Fruit fly (Drosophila melanogaster) whole organism, embryonic: ENCODE measurements around the gene lbl.

Experiments
- Bgb ChIP-seq: fragments of 200-800 bp; sonication (Bioruptor generic); IDR thresholded peaks from 2 replicates; pipeline ENCODE4 v1.3.6; 2022; ENCODE audit warnings: missing biosample characterization, missing genetic modification characterization; ENCODE audit not compliant: partially characterized antibody
- CG10267 ChIP-seq: fragments of 200-800 bp; sonication (Bioruptor generic); optimal IDR thresholded peaks from 2 replicates; lab custom pipeline; 2018; ENCODE audit warnings: missing biosample characterization, mild to moderate bottlenecking, missing genetic modification characterization, moderate library complexity
- CG11085 ChIP-seq: fragments of 200-800 bp; sonication (Bioruptor generic); IDR thresholded peaks from 2 replicates; pipeline ENCODE4 v1.3.6; 2022; ENCODE audit warnings: missing biosample characterization, missing genetic modification characterization
- CG11560 ChIP-seq: fragments of 200-800 bp; sonication (Bioruptor generic); IDR thresholded peaks from 3 replicates; pipeline ENCODE4 v1.3.6; 2022; ENCODE audit warnings: missing biosample characterization, missing genetic modification characterization
- CG13287 ChIP-seq: fragments of 200-800 bp; sonication (Bioruptor generic); IDR thresholded peaks from 2 replicates; pipeline ENCODE4 v1.3.6; 2022; ENCODE audit warnings: missing biosample characterization, missing genetic modification characterization; ENCODE audit not compliant: partially characterized antibody
- CG14710 ChIP-seq: fragments of 200-800 bp; sonication (Bioruptor generic); optimal IDR thresholded peaks from 3 replicates; lab custom pipeline; 2019; ENCODE audit warnings: missing biosample characterization, mild to moderate bottlenecking, missing genetic modification characterization, moderate library complexity
- CG15073 ChIP-seq: fragments of 200-800 bp; sonication (Bioruptor generic); optimal IDR thresholded peaks from 2 replicates; lab custom pipeline; 2016; ENCODE audit warnings: missing biosample characterization, missing genetic modification characterization
- CG15514 ChIP-seq: fragments of 200-800 bp; sonication (Bioruptor generic); optimal IDR thresholded peaks from 3 replicates; lab custom pipeline; 2017; ENCODE audit warnings: missing biosample characterization, missing genetic modification characterization, mild to moderate bottlenecking, moderate library complexity, missing genetic modification reagents
- CG1603 ChIP-seq: fragments of 200-800 bp; sonication (Bioruptor generic); optimal IDR thresholded peaks from 2 replicates; lab custom pipeline; 2019; ENCODE audit warnings: missing biosample characterization, mild to moderate bottlenecking, missing genetic modification characterization, moderate library complexity
- CG16813 ChIP-seq: fragments of 200-800 bp; sonication (Bioruptor generic); IDR thresholded peaks from 3 replicates; pipeline ENCODE4 v1.3.6; 2022; ENCODE audit warnings: missing biosample characterization, missing genetic modification characterization; ENCODE audit not compliant: partially characterized antibody
- CG2116 ChIP-seq: fragments of 200-800 bp; sonication (Bioruptor generic); optimal IDR thresholded peaks from 3 replicates; lab custom pipeline; 2018; ENCODE audit warnings: missing biosample characterization, mild to moderate bottlenecking, missing genetic modification characterization
- CG31365 ChIP-seq: fragments of 200-800 bp; sonication (Bioruptor generic); optimal IDR thresholded peaks from 2 replicates; lab custom pipeline; 2018; ENCODE audit warnings: missing biosample characterization, mild to moderate bottlenecking, missing genetic modification characterization
- CG34224 ChIP-seq: fragments of 200-800 bp; sonication (Bioruptor generic); IDR thresholded peaks from 3 replicates; pipeline ENCODE4 v1.3.6; 2022; ENCODE audit warnings: missing biosample characterization, missing genetic modification characterization; ENCODE audit not compliant: partially characterized antibody
- CG3995 ChIP-seq: fragments of 200-800 bp; sonication (Bioruptor generic); optimal IDR thresholded peaks from 3 replicates; lab custom pipeline; 2016; ENCODE audit warnings: missing biosample characterization, missing genetic modification characterization
- CG43689 ChIP-seq: fragments of 200-800 bp; sonication (Bioruptor generic); IDR thresholded peaks from 2 replicates; pipeline ENCODE4 v1.3.6; 2022; ENCODE audit warnings: missing biosample characterization, missing genetic modification characterization
- CG5180 ChIP-seq: fragments of 200-800 bp; sonication (Bioruptor generic); optimal IDR thresholded peaks from 3 replicates; lab custom pipeline; 2017; ENCODE audit warnings: missing biosample characterization, missing genetic modification characterization, mild to moderate bottlenecking, moderate library complexity, missing genetic modification reagents
- CG8944 ChIP-seq: fragments of 200-800 bp; sonication (Bioruptor generic); optimal IDR thresholded peaks from 3 replicates; lab custom pipeline; 2016; ENCODE audit warnings: missing biosample characterization, missing genetic modification characterization
- CTCF ChIP-seq: fragments of 200-800 bp; sonication (Bioruptor generic); optimal IDR thresholded peaks from 2 replicates; lab custom pipeline; 2017; ENCODE audit warnings: missing biosample characterization, mild to moderate bottlenecking, missing genetic modification characterization, moderate library complexity
- Doc3 ChIP-seq: fragments of 200-800 bp; sonication (Bioruptor generic); IDR thresholded peaks from 3 replicates; pipeline ENCODE4 v1.3.6; 2022; ENCODE audit warnings: missing biosample characterization, missing genetic modification characterization; ENCODE audit not compliant: partially characterized antibody
- Dref ChIP-seq: fragments of 200-800 bp; sonication (Bioruptor generic); IDR thresholded peaks from 2 replicates; pipeline ENCODE4 v1.3.6; 2022; ENCODE audit warnings: missing biosample characterization, missing genetic modification characterization
- E2f2 ChIP-seq: fragments of 200-800 bp; sonication (Bioruptor generic); IDR thresholded peaks from 2 replicates; pipeline ENCODE4 v1.3.6; 2022; ENCODE audit warnings: missing biosample characterization, missing genetic modification characterization
- H15 ChIP-seq: fragments of 200-800 bp; sonication (Bioruptor generic); IDR thresholded peaks from 3 replicates; pipeline ENCODE4 v1.3.6; 2022; ENCODE audit warnings: missing biosample characterization, missing genetic modification characterization
- Lhr ChIP-seq: fragments of 200-800 bp; sonication (Bioruptor generic); optimal IDR thresholded peaks from 3 replicates; lab custom pipeline; 2017; ENCODE audit warnings: mild to moderate bottlenecking, missing biosample characterization, missing genetic modification reagents, missing genetic modification characterization
- Nf-YC ChIP-seq: fragments of 200-800 bp; optimal IDR thresholded peaks from 3 replicates; lab custom pipeline; 2019; ENCODE audit warnings: missing biosample characterization, mild to moderate bottlenecking, missing genetic modification characterization, moderate library complexity
- Opbp ChIP-seq: fragments of 200-800 bp; sonication (Bioruptor generic); IDR thresholded peaks from 3 replicates; pipeline ENCODE4 v1.3.6; 2022; ENCODE audit warnings: missing biosample characterization, missing genetic modification characterization; ENCODE audit not compliant: partially characterized antibody
- Sox100B ChIP-seq: fragments of 200-800 bp; sonication (Bioruptor generic); optimal IDR thresholded peaks from 3 replicates; lab custom pipeline; 2018; ENCODE audit warnings: missing biosample characterization, mild to moderate bottlenecking, missing genetic modification characterization
- Sry-δ ChIP-seq: fragments of 200-800 bp; sonication (Bioruptor generic); optimal IDR thresholded peaks from 2 replicates; lab custom pipeline; 2016; ENCODE audit warnings: missing biosample characterization, missing genetic modification characterization
- Stat92E ChIP-seq, 3 experiments: fragments of >200 bp in 2 of 3; fragments of 200-800 bp in 1 of 3; sonication (Bioruptor generic) in 1 of 3; optimal IDR thresholded peaks; 2 replicates each; lab custom pipeline; 2017 to 2019; ENCODE audit warnings: missing biosample characterization in 3 of 3, missing genetic modification characterization in 3 of 3, mild to moderate bottlenecking in 1 of 3, moderate library complexity in 1 of 3
- ac ChIP-seq: fragments of 200-800 bp; sonication (Bioruptor generic); optimal IDR thresholded peaks from 3 replicates; lab custom pipeline; 2017; ENCODE audit warnings: missing biosample characterization, mild to moderate bottlenecking, missing genetic modification characterization
- al ChIP-seq: fragments of 200-800 bp; sonication (Bioruptor generic); IDR thresholded peaks from 2 replicates; pipeline ENCODE4 v1.3.6; 2022; ENCODE audit warnings: missing biosample characterization, missing genetic modification characterization
- amos ChIP-seq: fragments of 200-800 bp; sonication (Bioruptor generic); IDR thresholded peaks from 2 replicates; pipeline ENCODE4 v1.3.6; 2022; ENCODE audit warnings: missing biosample characterization, missing genetic modification characterization; ENCODE audit not compliant: partially characterized antibody
- ara ChIP-seq: fragments of 200-800 bp; sonication (Bioruptor generic); IDR thresholded peaks from 2 replicates; pipeline ENCODE4 v1.3.6; 2022; ENCODE audit warnings: missing biosample characterization, missing genetic modification characterization
- bbx ChIP-seq: fragments of 200-800 bp; sonication (Bioruptor generic); IDR thresholded peaks from 2 replicates; pipeline ENCODE4 v1.3.6; 2022; ENCODE audit warnings: missing biosample characterization, missing genetic modification characterization; ENCODE audit not compliant: partially characterized antibody
- chinmo ChIP-seq: fragments of 200-800 bp; sonication (Bioruptor generic); IDR thresholded peaks from 4 replicates; pipeline ENCODE4 v1.3.6; 2022; ENCODE audit warnings: missing biosample characterization, missing genetic modification characterization; ENCODE audit not compliant: partially characterized antibody
- chm ChIP-seq: fragments of 200-800 bp; sonication (Bioruptor generic); IDR thresholded peaks from 2 replicates; pipeline ENCODE4 v1.3.6; 2022; ENCODE audit warnings: missing biosample characterization, missing genetic modification characterization
- ems ChIP-seq: fragments of 200-800 bp; sonication (Bioruptor generic); optimal IDR thresholded peaks from 3 replicates; lab custom pipeline; 2016; ENCODE audit warnings: missing biosample characterization, missing genetic modification characterization
- gfzf ChIP-seq: fragments of 200-800 bp; sonication (Bioruptor generic); optimal IDR thresholded peaks from 2 replicates; lab custom pipeline; 2016; ENCODE audit warnings: missing biosample characterization, mild to moderate bottlenecking, missing genetic modification characterization, moderate library complexity
- h ChIP-seq: fragments of >200 bp; optimal IDR thresholded peaks from 2 replicates; lab custom pipeline; 2017
- hbn ChIP-seq: fragments of 200-800 bp; sonication (Bioruptor generic); IDR thresholded peaks from 2 replicates; pipeline ENCODE4 v1.3.6; 2022; ENCODE audit warnings: missing biosample characterization, missing genetic modification characterization; ENCODE audit not compliant: partially characterized antibody
- inv ChIP-seq: fragments of 200-800 bp; sonication (Bioruptor generic); IDR thresholded peaks from 2 replicates; pipeline ENCODE4 v1.3.6; 2022; ENCODE audit warnings: missing biosample characterization, missing genetic modification characterization; ENCODE audit not compliant: partially characterized antibody
- knrl ChIP-seq: fragments of 200-800 bp; sonication (Bioruptor generic); IDR thresholded peaks from 3 replicates; pipeline ENCODE4 v1.3.6; 2022; ENCODE audit warnings: missing biosample characterization, missing genetic modification characterization; ENCODE audit not compliant: partially characterized antibody
- lab ChIP-seq: fragments of 200-800 bp; sonication (Bioruptor generic); optimal IDR thresholded peaks from 3 replicates; lab custom pipeline; 2017; ENCODE audit warnings: missing biosample characterization, missing genetic modification characterization, mild to moderate bottlenecking, moderate library complexity, missing genetic modification reagents
- pita ChIP-seq: fragments of 200-800 bp; sonication (Bioruptor generic); optimal IDR thresholded peaks from 2 replicates; lab custom pipeline; 2017; ENCODE audit warnings: missing biosample characterization, mild to moderate bottlenecking, missing genetic modification characterization
- pzg ChIP-seq: fragments of 200-800 bp; sonication (Bioruptor generic); optimal IDR thresholded peaks from 3 replicates; lab custom pipeline; 2018; ENCODE audit warnings: missing biosample characterization, mild to moderate bottlenecking, missing genetic modification characterization, moderate library complexity
- slp2 ChIP-seq: fragments of 200-800 bp; sonication (Bioruptor generic); optimal IDR thresholded peaks from 2 replicates; lab custom pipeline; 2016; ENCODE audit warnings: missing biosample characterization, missing genetic modification characterization
- stwl ChIP-seq: fragments of 200-800 bp; sonication (Bioruptor generic); optimal IDR thresholded peaks from 3 replicates; lab custom pipeline; 2018; ENCODE audit warnings: missing biosample characterization, mild to moderate bottlenecking, missing genetic modification characterization, moderate library complexity
- unc-4 ChIP-seq: fragments of 200-800 bp; sonication (Bioruptor generic); IDR thresholded peaks from 2 replicates; pipeline ENCODE4 v1.3.6; 2022; ENCODE audit warnings: missing biosample characterization, missing genetic modification characterization; ENCODE audit not compliant: partially characterized antibody
- vnd ChIP-seq: fragments of 200-800 bp; sonication (Bioruptor generic); IDR thresholded peaks from 3 replicates; pipeline ENCODE4 v1.3.6; 2022; ENCODE audit warnings: missing biosample characterization, missing genetic modification characterization; ENCODE audit not compliant: partially characterized antibody
- wek ChIP-seq: fragments of 200-800 bp; sonication (Bioruptor generic); optimal IDR thresholded peaks from 3 replicates; lab custom pipeline; 2018; ENCODE audit warnings: missing biosample characterization, mild to moderate bottlenecking, missing genetic modification characterization, moderate library complexity

lbl gene

DNA sequence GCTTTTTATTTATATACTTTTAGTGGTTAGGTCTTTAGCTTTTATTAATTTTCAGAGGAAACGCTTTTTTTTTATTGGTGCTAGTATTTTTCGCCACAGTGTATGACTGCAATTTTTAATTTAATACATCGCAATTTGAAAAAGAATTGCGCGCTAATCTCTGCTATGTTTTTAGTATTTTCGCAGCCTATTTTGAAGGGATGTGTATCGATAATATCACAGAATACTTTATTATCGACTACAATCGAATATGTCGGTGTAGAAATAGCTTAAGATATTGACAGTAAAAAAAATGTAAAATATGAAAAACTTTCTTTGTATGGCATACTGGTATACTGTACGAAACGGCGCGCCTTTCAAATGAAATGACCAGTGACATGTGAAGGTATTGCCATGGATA is 27.2 kb downstream of the lbl start:
- TF ChIP-seq CG2116 (GFP tag; lab: Kevin White, UChicago) (peak; percentile 96), knrl (GFP tag; lab: Robert Waterston, UW) (peak; percentile 63; the same call in 2 of the 3 replicates), Stat92E (GFP tag; optimal IDR thresholded peaks at IDR 0.05; lab: Kevin White, UChicago) (peak in 1 of 3 experiments; percentile 29), CG11560 (tag; lab: Robert Waterston, UW) (peak; percentile 99), Dref (GFP tag; lab: Robert Waterston, UW) (peak; percentile 82), chinmo (no peak), pita (peak; percentile 15), ara (GFP tag; lab: Robert Waterston, UW) (no peak), CTCF (GFP tag; lab: Kevin White, UChicago) (peak; percentile 75), inv (GFP tag; lab: Robert Waterston, UW) (peak; percentile 24; the same call in 1 of the 2 replicates), Bgb (GFP tag; lab: Robert Waterston, UW) (peak; percentile 71), gfzf (GFP tag; lab: Kevin White, UChicago) (peak; percentile 55), CG15514 (GFP tag; lab: Kevin White, UChicago) (peak; percentile 45), unc-4 (GFP tag; lab: Robert Waterston, UW) (peak; percentile 68), Sry-δ (peak; percentile 53), Doc3 (peak; percentile 60), CG11085 (GFP tag; lab: Robert Waterston, UW) (no peak), H15 (no peak), CG13287 (GFP tag; lab: Robert Waterston, UW) (peak; percentile 79; the same call in 1 of the 2 replicates), bbx (peak; percentile 52; the same call in 1 of the 2 replicates), CG16813 (GFP tag; lab: Robert Waterston, UW) (peak; percentile 48; the same call in 2 of the 3 replicates), CG5180 (GFP tag; lab: Kevin White, UChicago) (no peak), CG14710 (tag; lab: Kevin White, UChicago) (peak; percentile 54), stwl (tag; lab: Kevin White, UChicago) (peak; percentile 94), wek (no peak), pzg (GFP tag; lab: Kevin White, UChicago) (peak; percentile 73), CG3995 (peak; percentile 58), amos (GFP tag; lab: Robert Waterston, UW) (peak; percentile 71), ac (no peak), CG43689 (GFP tag; lab: Robert Waterston, UW) (no peak), ems (GFP tag; lab: Kevin White, UChicago) (no peak), Sox100B (GFP tag; lab: Kevin White, UChicago) (no peak), vnd (GFP tag; lab: Robert Waterston, UW) (no peak), chm (GFP tag; lab: Robert Waterston, UW) (no peak), al (GFP tag; lab: Robert Waterston, UW) (no peak), CG31365 (tag; lab: Kevin White, UChicago) (peak; percentile 76), CG34224 (GFP tag; lab: Robert Waterston, UW) (peak; percentile 50), CG1603 (tag; lab: Kevin White, UChicago) (peak; percentile 57), slp2 (GFP tag; lab: Kevin White, UChicago) (no peak), Opbp (GFP tag; lab: Robert Waterston, UW) (peak; percentile 62; the same call in 1 of the 3 replicates), CG8944 (no peak), CG10267 (tag; lab: Kevin White, UChicago) (peak; percentile 48), h (lab: Kevin White, UChicago) (no peak), E2f2 (peak; percentile 99), hbn (GFP tag; lab: Robert Waterston, UW) (peak; percentile 53; the same call in 1 of the 2 replicates), Nf-YC (peak; percentile 26), lab (no peak), CG15073 (no peak), Lhr (peak; percentile 43)
